Fruit fly (Drosophila melanogaster) whole organism, embryonic: ENCODE data around the gene Polr2D.

Experiments
- ATbp ChIP-seq: fragments of 200-800 bp; sonication (Bioruptor generic); optimal IDR thresholded peaks from 2 replicates; lab custom pipeline; 2017; ENCODE audit warnings: missing biosample characterization, mild to moderate bottlenecking, missing genetic modification characterization, missing genetic modification reagents
- Abd-B ChIP-seq: fragments of 200-800 bp; sonication (Bioruptor generic); optimal IDR thresholded peaks from 2 replicates; lab custom pipeline; 2018; ENCODE audit warnings: missing biosample characterization, mild to moderate bottlenecking, missing genetic modification characterization, moderate library complexity
- Asciz ChIP-seq: fragments of 200-800 bp; sonication (Bioruptor generic); optimal IDR thresholded peaks from 2 replicates; lab custom pipeline; 2017; ENCODE audit warnings: missing biosample characterization, mild to moderate bottlenecking, missing genetic modification characterization, missing genetic modification reagents
- Bdp1 ChIP-seq: fragments of 200-800 bp; sonication (Bioruptor generic); optimal IDR thresholded peaks from 3 replicates; lab custom pipeline; 2016; ENCODE audit warnings: missing biosample characterization, missing genetic modification characterization
- CG10431 ChIP-seq: fragments of 200-800 bp; sonication (Bioruptor generic); optimal IDR thresholded peaks from 3 replicates; lab custom pipeline; 2018; ENCODE audit warnings: missing biosample characterization, mild to moderate bottlenecking, missing genetic modification characterization
- CG13287 ChIP-seq: fragments of 200-800 bp; sonication (Bioruptor generic); IDR thresholded peaks from 2 replicates; pipeline ENCODE4 v1.3.6; 2022; ENCODE audit warnings: missing biosample characterization, missing genetic modification characterization; ENCODE audit not compliant: partially characterized antibody
- CG13894 ChIP-seq: fragments of 200-800 bp; sonication (Bioruptor generic); optimal IDR thresholded peaks from 3 replicates; lab custom pipeline; 2018; ENCODE audit warnings: missing biosample characterization, mild to moderate bottlenecking, missing genetic modification characterization, moderate library complexity
- CG14710 ChIP-seq: fragments of 200-800 bp; sonication (Bioruptor generic); optimal IDR thresholded peaks from 3 replicates; lab custom pipeline; 2019; ENCODE audit warnings: missing biosample characterization, mild to moderate bottlenecking, missing genetic modification characterization, moderate library complexity
- CG18476 ChIP-seq: fragments of 200-800 bp; sonication (Bioruptor generic); optimal IDR thresholded peaks from 2 replicates; lab custom pipeline; 2016; ENCODE audit warnings: missing biosample characterization, mild to moderate bottlenecking, missing genetic modification characterization
- CG2202 ChIP-seq: fragments of 200-800 bp; sonication (Bioruptor generic); optimal IDR thresholded peaks from 2 replicates; lab custom pipeline; 2018; ENCODE audit warnings: missing biosample characterization, mild to moderate bottlenecking, missing genetic modification characterization
- CG31224 ChIP-seq: fragments of 200-800 bp; sonication (Bioruptor generic); IDR thresholded peaks from 2 replicates; pipeline ENCODE4 v1.3.6; 2022; ENCODE audit warnings: missing biosample characterization, missing genetic modification characterization
- CG4854 ChIP-seq: fragments of 200-800 bp; sonication (Bioruptor generic); optimal IDR thresholded peaks from 2 replicates; lab custom pipeline; 2016; ENCODE audit warnings: missing biosample characterization, missing genetic modification characterization, inconsistent platforms
- CG5180 ChIP-seq: fragments of 200-800 bp; sonication (Bioruptor generic); optimal IDR thresholded peaks from 3 replicates; lab custom pipeline; 2017; ENCODE audit warnings: missing biosample characterization, missing genetic modification characterization, mild to moderate bottlenecking, moderate library complexity, missing genetic modification reagents
- CG6791 ChIP-seq: fragments of 200-800 bp; sonication (Bioruptor generic); IDR thresholded peaks from 3 replicates; pipeline ENCODE4 v1.3.6; 2022; ENCODE audit warnings: missing biosample characterization, missing genetic modification characterization; ENCODE audit not compliant: partially characterized antibody
- CG7786 ChIP-seq: fragments of 200-800 bp; sonication (Bioruptor generic); optimal IDR thresholded peaks from 2 replicates; lab custom pipeline; 2016; ENCODE audit warnings: missing biosample characterization, missing genetic modification characterization
- D19A ChIP-seq: fragments of 200-800 bp; optimal IDR thresholded peaks from 3 replicates; lab custom pipeline; 2019; ENCODE audit warnings: missing biosample characterization, mild to moderate bottlenecking, missing genetic modification characterization, moderate library complexity
- Dbx ChIP-seq: fragments of 200-800 bp; sonication (Bioruptor generic); IDR thresholded peaks from 3 replicates; pipeline ENCODE4 v1.3.6; 2022; ENCODE audit warnings: missing biosample characterization, missing genetic modification characterization
- Dek ChIP-seq: fragments of 200-800 bp; sonication (Bioruptor generic); optimal IDR thresholded peaks from 3 replicates; lab custom pipeline; 2019; ENCODE audit warnings: missing biosample characterization, mild to moderate bottlenecking, missing genetic modification characterization, moderate library complexity
- Fer1 ChIP-seq: fragments of 200-800 bp; sonication (Bioruptor generic); optimal IDR thresholded peaks from 2 replicates; lab custom pipeline; 2017; ENCODE audit warnings: missing biosample characterization, mild to moderate bottlenecking, missing genetic modification characterization
- H15 ChIP-seq: fragments of 200-800 bp; sonication (Bioruptor generic); IDR thresholded peaks from 3 replicates; pipeline ENCODE4 v1.3.6; 2022; ENCODE audit warnings: missing biosample characterization, missing genetic modification characterization
- HLH3B ChIP-seq: fragments of 200-800 bp; sonication (Bioruptor generic); IDR thresholded peaks from 2 replicates; pipeline ENCODE4 v1.3.6; 2022; ENCODE audit warnings: missing biosample characterization, missing genetic modification characterization
- Med ChIP-seq: fragments of 200-800 bp; sonication (Bioruptor generic); peaks from one replicate; lab custom pipeline; 2016; ENCODE audit warnings: missing biosample characterization, missing genetic modification characterization, mild to moderate bottlenecking, inconsistent platforms, moderate library complexity
- Mrtf ChIP-seq: fragments of 200-800 bp; sonication (Bioruptor generic); IDR thresholded peaks from 3 replicates; pipeline ENCODE4 v1.3.6; 2022; ENCODE audit warnings: missing biosample characterization, missing genetic modification characterization
- Sry-δ ChIP-seq: fragments of 200-800 bp; sonication (Bioruptor generic); optimal IDR thresholded peaks from 2 replicates; lab custom pipeline; 2016; ENCODE audit warnings: missing biosample characterization, missing genetic modification characterization
- Stat92E ChIP-seq, 3 experiments: fragments of >200 bp in 2 of 3; fragments of 200-800 bp in 1 of 3; sonication (Bioruptor generic) in 1 of 3; optimal IDR thresholded peaks; 2 replicates each; lab custom pipeline; 2017 to 2019; ENCODE audit warnings: missing biosample characterization in 3 of 3, missing genetic modification characterization in 3 of 3, mild to moderate bottlenecking in 1 of 3, moderate library complexity in 1 of 3
- Vsx1 ChIP-seq: fragments of 200-800 bp; sonication (Bioruptor generic); optimal IDR thresholded peaks from 2 replicates; lab custom pipeline; 2017; ENCODE audit warnings: missing biosample characterization, mild to moderate bottlenecking, missing genetic modification characterization, missing genetic modification reagents
- YL-1 ChIP-seq: fragments of 200-800 bp; sonication (Bioruptor generic); optimal IDR thresholded peaks from 3 replicates; lab custom pipeline; 2017; ENCODE audit warnings: missing biosample characterization, mild to moderate bottlenecking, missing genetic modification characterization
- ab ChIP-seq: fragments of 200-800 bp; sonication (Bioruptor generic); optimal IDR thresholded peaks from 2 replicates; lab custom pipeline; 2016; ENCODE audit warnings: missing biosample characterization, missing genetic modification characterization
- abd-A ChIP-seq: fragments of 200-800 bp; sonication (Bioruptor generic); optimal IDR thresholded peaks from 3 replicates; lab custom pipeline; 2019; ENCODE audit warnings: missing biosample characterization, mild to moderate bottlenecking, missing genetic modification characterization, moderate library complexity
- ac ChIP-seq: fragments of 200-800 bp; sonication (Bioruptor generic); optimal IDR thresholded peaks from 3 replicates; lab custom pipeline; 2017; ENCODE audit warnings: missing biosample characterization, mild to moderate bottlenecking, missing genetic modification characterization
- aop ChIP-seq: fragments of 200-800 bp; sonication (Bioruptor generic); IDR thresholded peaks from 2 replicates; pipeline ENCODE4 v1.3.6; 2022; ENCODE audit warnings: missing biosample characterization, missing genetic modification characterization
- cato ChIP-seq: fragments of 200-800 bp; sonication (Bioruptor generic); optimal IDR thresholded peaks from 2 replicates; lab custom pipeline; 2016; ENCODE audit warnings: missing biosample characterization, missing genetic modification characterization, borderline replicate concordance
- dmrt99B ChIP-seq: fragments of 200-800 bp; sonication (Bioruptor generic); optimal IDR thresholded peaks from 2 replicates; lab custom pipeline; 2018; ENCODE audit warnings: missing biosample characterization, mild to moderate bottlenecking, missing genetic modification characterization, moderate library complexity
- fd3F ChIP-seq: fragments of 200-800 bp; sonication (Bioruptor generic); optimal IDR thresholded peaks from 2 replicates; lab custom pipeline; 2018; ENCODE audit warnings: missing biosample characterization, mild to moderate bottlenecking, missing genetic modification characterization, moderate library complexity
- hth ChIP-seq: fragments of >200 bp; optimal IDR thresholded peaks from 2 replicates; lab custom pipeline; 2017; ENCODE audit warnings: inconsistent platforms
- lab ChIP-seq: fragments of 200-800 bp; sonication (Bioruptor generic); optimal IDR thresholded peaks from 3 replicates; lab custom pipeline; 2017; ENCODE audit warnings: missing biosample characterization, missing genetic modification characterization, mild to moderate bottlenecking, moderate library complexity, missing genetic modification reagents
- lilli ChIP-seq: fragments of 200-800 bp; sonication (Bioruptor generic); optimal IDR thresholded peaks from 3 replicates; lab custom pipeline; 2016; ENCODE audit warnings: missing biosample characterization, missing genetic modification characterization
- luna ChIP-seq: fragments of 200-800 bp; sonication (Bioruptor generic); optimal IDR thresholded peaks from 2 replicates; lab custom pipeline; 2016; ENCODE audit warnings: missing biosample characterization, missing genetic modification characterization
- maf-S ChIP-seq: fragments of 200-800 bp; sonication (Bioruptor generic); optimal IDR thresholded peaks from 2 replicates; lab custom pipeline; 2016; ENCODE audit warnings: missing biosample characterization, missing genetic modification characterization
- nerfin-1 ChIP-seq: fragments of 200-800 bp; sonication (Bioruptor generic); optimal IDR thresholded peaks from 3 replicates; lab custom pipeline; 2019; ENCODE audit warnings: missing biosample characterization, mild to moderate bottlenecking, missing genetic modification characterization, moderate library complexity
- psq ChIP-seq: fragments of 200-800 bp; sonication (Bioruptor generic); optimal IDR thresholded peaks from 2 replicates; lab custom pipeline; 2017; ENCODE audit warnings: missing biosample characterization, missing genetic modification characterization
- rib ChIP-seq: fragments of 200-800 bp; sonication (Bioruptor generic); IDR thresholded peaks from 2 replicates; pipeline ENCODE4 v1.3.6; 2022; ENCODE audit warnings: missing biosample characterization, missing genetic modification characterization
- sens ChIP-seq: fragments of 200-800 bp; sonication (Bioruptor generic); peaks from one replicate; lab custom pipeline; 2016; ENCODE audit warnings: missing biosample characterization, missing genetic modification characterization
- sens-2 ChIP-seq: fragments of 200-800 bp; sonication (Bioruptor generic); IDR thresholded peaks from 2 replicates; pipeline ENCODE4 v1.3.6; 2022; ENCODE audit warnings: missing biosample characterization, missing genetic modification characterization
- sisA ChIP-seq: fragments of 200-800 bp; sonication (Bioruptor generic); IDR thresholded peaks from 2 replicates; pipeline ENCODE4 v1.3.6; 2022; ENCODE audit warnings: missing biosample characterization, missing genetic modification characterization
- stc ChIP-seq: fragments of 200-800 bp; sonication (Bioruptor generic); IDR thresholded peaks from 2 replicates; pipeline ENCODE4 v1.3.6; 2022; ENCODE audit warnings: missing biosample characterization, missing genetic modification characterization
- trem ChIP-seq: fragments of 200-800 bp; optimal IDR thresholded peaks from 3 replicates; lab custom pipeline; 2019; ENCODE audit warnings: missing biosample characterization, mild to moderate bottlenecking, missing genetic modification characterization, moderate library complexity
- unpg ChIP-seq: fragments of 200-800 bp; sonication (Bioruptor generic); optimal IDR thresholded peaks from 3 replicates; lab custom pipeline; 2018; ENCODE audit warnings: missing biosample characterization, mild to moderate bottlenecking, missing genetic modification characterization, moderate library complexity
- z ChIP-seq: fragments of 200-800 bp; sonication (Bioruptor generic); IDR thresholded peaks from 3 replicates; pipeline ENCODE4 v1.3.6; 2022; ENCODE audit warnings: missing biosample characterization, missing genetic modification characterization

Polr2D gene

dm6 chr3R:18242089-18242955, 13.0 kb downstream of the Polr2D start, which contains the start of the genes CG7156 and 14-3-3epsilon (continued):
- TF ChIP-seq z (no peak), D19A (no peak), Med (GFP tag; lab: Kevin White, UChicago) (peak; percentile 89), Abd-B (GFP tag; lab: Kevin White, UChicago) (peak; percentile 71), Vsx1 (GFP tag; lab: Kevin White, UChicago) (no peak), CG2202 (peak; percentile 20), Dbx (GFP tag; lab: Robert Waterston, UW) (no peak), fd3F (peak; percentile 41), sens (GFP tag; lab: Kevin White, UChicago) (peak; percentile 91), unpg (peak; percentile 73), sens-2 (no peak), hth (lab: Kevin White, UChicago) (no peak), Asciz (GFP tag; lab: Kevin White, UChicago) (no peak), Mrtf (GFP tag; lab: Robert Waterston, UW) (no peak), ATbp (GFP tag; lab: Kevin White, UChicago) (peak; percentile 3), maf-S (no peak), Fer1 (GFP tag; lab: Kevin White, UChicago) (peak; percentile 44), lab (GFP tag; lab: Kevin White, UChicago) (peak; percentile 42), CG18476 (GFP tag; lab: Kevin White, UChicago) (no peak), Stat92E (GFP tag; optimal IDR thresholded peaks at IDR 0.05; lab: Kevin White, UChicago) (peak in 1 of 3 experiments; percentile 63), Dek (tag; lab: Kevin White, UChicago) (no peak), CG7786 (GFP tag; lab: Kevin White, UChicago) (no peak), CG4854 (GFP tag; lab: Kevin White, UChicago) (no peak), dmrt99B (tag; lab: Kevin White, UChicago) (no peak), CG10431 (GFP tag; lab: Kevin White, UChicago) (no peak), ac (no peak), lilli (GFP tag; lab: Kevin White, UChicago) (peak; percentile 59), rib (GFP tag; lab: Robert Waterston, UW) (no peak), cato (GFP tag; lab: Kevin White, UChicago) (no peak), abd-A (tag; lab: Kevin White, UChicago) (no peak), CG13894 (tag; lab: Kevin White, UChicago) (no peak), psq (GFP tag; lab: Kevin White, UChicago) (no peak), CG14710 (tag; lab: Kevin White, UChicago) (peak; percentile 92), H15 (GFP tag; lab: Robert Waterston, UW) (0 out of 3 replicates have a peak, but pooled peaks have one; percentile 15), sisA (no peak), trem (tag; lab: Kevin White, UChicago) (peak; percentile 77), HLH3B (GFP tag; lab: Robert Waterston, UW) (no peak), CG13287 (GFP tag; lab: Robert Waterston, UW) (peak; percentile 59), CG6791 (peak; percentile 52; the same call in 2 of the 3 replicates), aop (GFP tag; lab: Robert Waterston, UW) (0 out of 2 replicates have a peak, but pooled peaks have one; percentile 8), CG5180 (GFP tag; lab: Kevin White, UChicago) (no peak), nerfin-1 (tag; lab: Kevin White, UChicago) (peak; percentile 7), YL-1 (GFP tag; lab: Kevin White, UChicago) (peak; percentile 18), luna (GFP tag; lab: Kevin White, UChicago) (no peak), CG31224 (GFP tag; lab: Robert Waterston, UW) (no peak), Bdp1 (GFP tag; lab: Kevin White, UChicago) (no peak), Sry-δ (GFP tag; lab: Kevin White, UChicago) (peak; percentile 72), stc (no peak), ab (GFP tag; lab: Kevin White, UChicago) (no peak)
